Worm (Caenorhabditis elegans) whole organism, early embryonic: ENCODE measurements around the gene K01A6.6.

Experiments
- B0310.2 ChIP-seq: sonication (generic microtip); optimal IDR thresholded peaks from 2 replicates; lab custom pipeline; 2016; ENCODE audit warnings: mild to moderate bottlenecking, missing genetic modification characterization, missing compliant biosample characterization
- aly-1 ChIP-seq: sonication (generic microtip); optimal IDR thresholded peaks from 2 replicates; lab custom pipeline; 2016; ENCODE audit warnings: missing genetic modification characterization, missing compliant biosample characterization
- ama-1 ChIP-seq: fragments of 150-350 bp; optimal IDR thresholded peaks from 2 replicates; lab custom pipeline; 2014
- hmg-4 ChIP-seq: fragments of 200-800 bp; sonication (Bioruptor generic); optimal IDR thresholded peaks from 2 replicates; lab custom pipeline; 2018; ENCODE audit warnings: mild to moderate bottlenecking, missing genetic modification characterization, missing compliant biosample characterization
- pes-1 ChIP-seq: fragments of 200-800 bp; sonication (Bioruptor generic); IDR thresholded peaks from 2 replicates; pipeline ENCODE4 v1.3.6; 2022; ENCODE audit warnings: missing genetic modification reagents, missing genetic modification characterization, missing compliant biosample characterization
- tra-4 ChIP-seq: sonication (generic microtip); optimal IDR thresholded peaks from 2 replicates; lab custom pipeline; 2017; ENCODE audit warnings: missing genetic modification characterization, missing compliant biosample characterization

DNA sequence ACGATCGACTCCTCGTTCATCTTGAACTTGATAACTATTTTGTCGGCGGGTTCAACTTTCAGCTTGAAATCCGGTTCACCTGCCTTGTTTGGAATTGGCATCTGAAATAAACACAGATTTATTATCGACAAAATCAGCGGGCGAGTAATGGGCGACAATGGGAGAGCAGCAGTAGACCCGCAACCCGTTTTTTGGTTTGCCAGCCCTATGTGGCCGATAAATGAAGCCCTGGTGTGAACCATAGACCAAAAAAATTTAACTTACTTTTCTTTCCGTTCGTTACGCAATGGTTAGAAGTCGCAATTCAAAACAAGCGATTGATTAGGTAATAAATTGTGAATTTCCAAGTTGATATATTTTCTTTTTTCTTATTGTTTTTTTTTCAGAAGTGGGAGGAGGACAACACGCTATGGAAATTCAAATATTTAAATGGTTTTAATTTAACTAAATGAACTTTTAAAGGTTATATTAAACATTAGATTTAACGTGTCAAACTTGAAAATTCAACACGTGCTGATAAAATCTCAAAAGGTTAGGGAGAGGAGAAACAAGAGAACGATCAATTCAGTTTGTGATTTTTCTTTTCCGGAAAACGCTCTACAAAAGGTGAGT is 31.3 kb upstream of the K01A6.6 start, which contains the start of the genes T22B3.3 and alg-3:
- TF ChIP-seq ama-1 (lab: Kevin White, UChicago) (no peak), aly-1 (tag; lab: Kevin White, UChicago) (no peak), tra-4 (tag; lab: Kevin White, UChicago) (no peak), pes-1 (GFP tag; lab: Robert Waterston, UW) (no peak), hmg-4 (GFP tag; lab: Kevin White, UChicago) (no peak), B0310.2 (tag; lab: Kevin White, UChicago) (no peak)
